Worm (Caenorhabditis elegans): ENCODE results near the gene bgal-2.

bgal-2 gene

ce11 chrX:6740282-6740982 is 43.8 kb upstream of the bgal-2 start:
- TF ChIP-seq mdl-1 (tag; optimal IDR thresholded peaks at IDR 0.05) (peak; percentile 96 to 99), lin-39 (tag; optimal IDR thresholded peaks at IDR 0.05) (no peak), zag-1 (tag; optimal IDR thresholded peaks at IDR 0.05) (peak; percentile 67), nhr-23 (tag; optimal IDR thresholded peaks at IDR 0.05) (no peak), sma-9 (GFP tag; optimal IDR thresholded peaks at IDR 0.05) (peak; percentile 38), sma-9 (tag; optimal IDR thresholded peaks at IDR 0.05) (no peak), mab-5 (tag; optimal IDR thresholded peaks at IDR 0.05) (peak; percentile 29), ama-1 (optimal IDR thresholded peaks at IDR 0.05) (no peak), alr-1 (tag; optimal IDR thresholded peaks at IDR 0.05) (no peak), sem-4 (tag; optimal IDR thresholded peaks at IDR 0.05) (no peak), F13H6.1 (tag; optimal IDR thresholded peaks at IDR 0.05) (no peak), dmd-4 (tag; optimal IDR thresholded peaks at IDR 0.05) (no peak), mbf-1 (tag; optimal IDR thresholded peaks at IDR 0.05) (no peak), egl-27 (tag; optimal IDR thresholded peaks at IDR 0.05) (no peak), ztf-4 (tag; optimal IDR thresholded peaks at IDR 0.05) (no peak)

- TF ChIP-seq nhr-12 (tag; optimal IDR thresholded peaks at IDR 0.05) = no peak
- TF ChIP-seq gmeb-1 (tag; optimal IDR thresholded peaks at IDR 0.05) = peak; percentile 48
- no peak for TF ChIP-seq nhr-10 (tag; optimal IDR thresholded peaks at IDR 0.05)
- no peak for TF ChIP-seq ceh-82 (tag; optimal IDR thresholded peaks at IDR 0.05)
- TF ChIP-seq lin-11 (tag; optimal IDR thresholded peaks at IDR 0.05) = no peak
- peak; percentile 30 for TF ChIP-seq nhr-25 (tag; optimal IDR thresholded peaks at IDR 0.05)
- peak; percentile 64 for TF ChIP-seq F13H6.1 (tag; optimal IDR thresholded peaks at IDR 0.05)
- TF ChIP-seq lin-39 (tag; optimal IDR thresholded peaks at IDR 0.05) = no peak
- TF ChIP-seq nhr-77 (tag; optimal IDR thresholded peaks at IDR 0.05) = no peak
- TF ChIP-seq ztf-11 (tag; optimal IDR thresholded peaks at IDR 0.05) = no peak
- no peak for TF ChIP-seq unc-39 (tag; optimal IDR thresholded peaks at IDR 0.05)
- no peak for TF ChIP-seq lin-13 (GFP tag; optimal IDR thresholded peaks at IDR 0.05)
- TF ChIP-seq sem-4 (tag; optimal IDR thresholded peaks at IDR 0.05) = no peak
- peak; percentile 78 for TF ChIP-seq sma-9 (GFP tag; optimal IDR thresholded peaks at IDR 0.05)
- no peak for TF ChIP-seq sma-9 (tag; optimal IDR thresholded peaks at IDR 0.05)
- TF ChIP-seq nhr-11 (tag; optimal IDR thresholded peaks at IDR 0.05) = no peak
- TF ChIP-seq unc-62 (GFP tag; optimal IDR thresholded peaks at IDR 0.05) = no peak
- no peak for TF ChIP-seq unc-55 (GFP tag; optimal IDR thresholded peaks at IDR 0.05)
- no peak for TF ChIP-seq dmd-4 (tag; optimal IDR thresholded peaks at IDR 0.05)
- no peak for TF ChIP-seq R02D3.7 (tag; optimal IDR thresholded peaks at IDR 0.05)
- peak; percentile 88 for TF ChIP-seq nhr-129 (tag; optimal IDR thresholded peaks at IDR 0.05)
- peak; percentile 29 for TF ChIP-seq C34F6.9 (tag; optimal IDR thresholded peaks at IDR 0.05)
- TF ChIP-seq ceh-16 (tag; optimal IDR thresholded peaks at IDR 0.05) = no peak
- TF ChIP-seq nhr-6 (tag; optimal IDR thresholded peaks at IDR 0.05) = peak; percentile 0
- peak in 1 of 2 experiments; percentile 62 for TF ChIP-seq lsy-2 (tag; optimal IDR thresholded peaks at IDR 0.05)
- TF ChIP-seq sma-3 (GFP tag; optimal IDR thresholded peaks at IDR 0.05) = peak; percentile 29
Observed at ce11 chrX:6740983-6741365, 43.2 kb upstream of the bgal-2 start.

- TF ChIP-seq sem-4 (tag; optimal IDR thresholded peaks at IDR 0.05) (peak; percentile 15), nhr-129 (tag; optimal IDR thresholded peaks at IDR 0.05) (peak; percentile 70), mdl-1 (tag; optimal IDR thresholded peaks at IDR 0.05) (peak in 1 of 2 experiments; percentile 90), nhr-21 (tag; optimal IDR thresholded peaks at IDR 0.05) (peak; percentile 85), blmp-1 (tag; optimal IDR thresholded peaks at IDR 0.05; ENCODE audit: insufficient read depth) (peak; percentile 91), elt-1 (tag; optimal IDR thresholded peaks at IDR 0.05) (no peak), nhr-25 (tag; optimal IDR thresholded peaks at IDR 0.05) (peak; percentile 96), crh-2 (tag; optimal IDR thresholded peaks at IDR 0.05) (peak; percentile 71), nhr-12 (tag; optimal IDR thresholded peaks at IDR 0.05) (no peak), fos-1 (tag; optimal IDR thresholded peaks at IDR 0.05) (no peak), F13H6.1 (tag; optimal IDR thresholded peaks at IDR 0.05) (no peak), nhr-6 (tag; optimal IDR thresholded peaks at IDR 0.05) (peak; percentile 68), ceh-16 (tag; optimal IDR thresholded peaks at IDR 0.05) (peak; percentile 61), nhr-11 (tag; optimal IDR thresholded peaks at IDR 0.05) (no peak), gmeb-1 (tag; optimal IDR thresholded peaks at IDR 0.05) (peak; percentile 40), lsy-2 (tag; optimal IDR thresholded peaks at IDR 0.05) (peak in 1 of 2 experiments; percentile 35), unc-62 (GFP tag; optimal IDR thresholded peaks at IDR 0.05) (peak; percentile 53), egl-27 (tag; optimal IDR thresholded peaks at IDR 0.05) (peak; percentile 86), sma-9 (GFP tag; optimal IDR thresholded peaks at IDR 0.05) (peak; percentile 98), sma-9 (tag; optimal IDR thresholded peaks at IDR 0.05) (no peak), sma-3 (GFP tag; optimal IDR thresholded peaks at IDR 0.05) (peak; percentile 89)
Observed at ce11 chrX:6741532-6741931, 42.7 kb upstream of the bgal-2 start.
